Fruit fly (Drosophila melanogaster) S2 (cell line): ENCODE results near the gene CG12116.

Source experiments
- CG8478 ChIP-seq: fragments of >200 bp; optimal IDR thresholded peaks from 2 replicates; lab custom pipeline; 2018
- CTCF ChIP-seq, 2 experiments: fragments of >200 bp; optimal IDR thresholded peaks; 2 replicates each; lab custom pipeline; 2018

- TF ChIP-seq CTCF (optimal IDR thresholded peaks at IDR 0.05; lab: Kevin White, UChicago) (no peak), CG8478 (lab: Kevin White, UChicago) (no peak)
Observed at dm6 chrX:8464378-8465036, 4.3 kb downstream of the CG12116 start, which contains the start of gene Sptr.
